Worm (Caenorhabditis elegans): Measurements from ENCODE around the gene M88.3.

- peak; percentile 76; the same call in 1 of the 2 replicates for TF ChIP-seq T26A8.4 (GFP tag; IDR thresholded peaks at IDR 0.05)
- no peak for TF ChIP-seq ceh-28 (tag; optimal IDR thresholded peaks at IDR 0.05)
- TF ChIP-seq fos-1 (tag; optimal IDR thresholded peaks at IDR 0.05), result no peak
- TF ChIP-seq nhr-77 (tag; optimal IDR thresholded peaks at IDR 0.05), result peak; percentile 4
- peak in 1 of 2 experiments; percentile 44 for TF ChIP-seq unc-62 (GFP tag; optimal IDR thresholded peaks at IDR 0.05 in 1 of 2)
- TF ChIP-seq unc-62 (tag; optimal IDR thresholded peaks at IDR 0.05), result no peak
- no peak for TF ChIP-seq zag-1 (tag; optimal IDR thresholded peaks at IDR 0.05)
Observed at ce11 chrIII:4568455-4568854, 23.6 kb upstream of the M88.3 start, which contains the start of gene idhg-1.
